Fruit fly (Drosophila melanogaster): Measurements from ENCODE around the gene CG17129.
A peak's percentile ranks its signal among the peaks of the same experiment; 100 is the strongest.

Gene CG17129

dm6 chr3L:724518-725341, 44.6 kb upstream of the CG17129 start (continued):
- peak; percentile 69 for TF ChIP-seq Myb (GFP tag; optimal IDR thresholded peaks at IDR 0.05)
- peak; percentile 2 for TF ChIP-seq Fer2 (tag; optimal IDR thresholded peaks at IDR 0.05)
- TF ChIP-seq CG8089 (GFP tag; optimal IDR thresholded peaks at IDR 0.05) = peak; percentile 95
- TF ChIP-seq unc-4 (GFP tag; IDR thresholded peaks at IDR 0.05; ENCODE audit: partially characterized antibody) = no peak
- peak; percentile 99 for TF ChIP-seq zfh1 (GFP tag; IDR thresholded peaks at IDR 0.05)
- TF ChIP-seq chm (GFP tag; IDR thresholded peaks at IDR 0.05) = peak; percentile 95
- TF ChIP-seq hb (GFP tag; IDR thresholded peaks at IDR 0.05; ENCODE audit: partially characterized antibody) = no peak
- TF ChIP-seq D19A (tag; optimal IDR thresholded peaks at IDR 0.05) = peak; percentile 93
- TF ChIP-seq lmd (GFP tag; IDR thresholded peaks at IDR 0.05) = peak; percentile 87
- peak; percentile 84 to 94 for TF ChIP-seq Pdp1 (GFP tag; optimal IDR thresholded peaks at IDR 0.05)
- TF ChIP-seq CG7786 (GFP tag; optimal IDR thresholded peaks at IDR 0.05) = peak; percentile 84
- TF ChIP-seq pan (optimal IDR thresholded peaks at IDR 0.05) = no peak
- peak in 1 of 2 experiments; percentile 91 for TF ChIP-seq pan (GFP tag; optimal IDR thresholded peaks at IDR 0.05 in 1 of 2, IDR thresholded peaks at IDR 0.05 in 1 of 2)
- peak; percentile 71 for TF ChIP-seq E2f2 (GFP tag; IDR thresholded peaks at IDR 0.05)
- TF ChIP-seq Ets65A (GFP tag) = peak; percentile 97
- TF ChIP-seq Med (GFP tag) = peak; percentile 97
- no peak for TF ChIP-seq fru (optimal IDR thresholded peaks at IDR 0.05)
- peak; percentile 85 for TF ChIP-seq tap (tag; optimal IDR thresholded peaks at IDR 0.05)
- TF ChIP-seq Lim3 (GFP tag; IDR thresholded peaks at IDR 0.05) = peak; percentile 69; the same call in 1 of the 2 replicates
- no peak for TF ChIP-seq Hr39 (optimal IDR thresholded peaks at IDR 0.05)
- peak; percentile 98 for TF ChIP-seq CG31441 (GFP tag; IDR thresholded peaks at IDR 0.05)
- 0 out of 3 replicates have a peak, but pooled peaks have one; percentile 50 for TF ChIP-seq CG6791 (GFP tag; IDR thresholded peaks at IDR 0.05; ENCODE audit: partially characterized antibody)
- TF ChIP-seq CkIIα-i1 (GFP tag; IDR thresholded peaks at IDR 0.05) = peak; percentile 45; the same call in 1 of the 2 replicates
- peak; percentile 41 for TF ChIP-seq bigmax (GFP tag; optimal IDR thresholded peaks at IDR 0.05)
- TF ChIP-seq Jarid2 (GFP tag; optimal IDR thresholded peaks at IDR 0.05) = peak; percentile 76
- TF ChIP-seq esg (GFP tag; conservative IDR thresholded peaks at IDR 0.05) = peak; percentile 87
- peak; percentile 98 for TF ChIP-seq CG4707 (GFP tag; optimal IDR thresholded peaks at IDR 0.05)
- TF ChIP-seq Rfx (GFP tag; IDR thresholded peaks at IDR 0.05) = peak; percentile 82
- peak; percentile 10 to 26 for TF ChIP-seq insv (GFP tag; optimal IDR thresholded peaks at IDR 0.05)
- peak; percentile 79 for TF ChIP-seq vfl (GFP tag; optimal IDR thresholded peaks at IDR 0.05)
- TF ChIP-seq tll (GFP tag; optimal IDR thresholded peaks at IDR 0.05) = peak in 1 of 2 experiments; percentile 59
- TF ChIP-seq CG10979 (tag; optimal IDR thresholded peaks at IDR 0.05) = peak; percentile 97
- peak; percentile 76 for TF ChIP-seq psq (GFP tag; optimal IDR thresholded peaks at IDR 0.05)
- peak; percentile 94 for TF ChIP-seq phol (tag; optimal IDR thresholded peaks at IDR 0.05)
- peak; percentile 79 for TF ChIP-seq Ets97D (GFP tag; optimal IDR thresholded peaks at IDR 0.05)
- TF ChIP-seq peb (GFP tag; IDR thresholded peaks at IDR 0.05) = peak; percentile 96
- TF ChIP-seq lola (GFP tag; optimal IDR thresholded peaks at IDR 0.05) = peak in 1 of 3 experiments; percentile 98
- peak; percentile 94 for TF ChIP-seq salm (tag; optimal IDR thresholded peaks at IDR 0.05)
- TF ChIP-seq dysf (GFP tag; IDR thresholded peaks at IDR 0.05) = peak; percentile 87
- peak; percentile 87 for TF ChIP-seq CG10654 (GFP tag; optimal IDR thresholded peaks at IDR 0.05)
- TF ChIP-seq CG4360 (GFP tag; IDR thresholded peaks at IDR 0.05) = peak; percentile 86
- peak; percentile 77 for TF ChIP-seq CG11085 (GFP tag; IDR thresholded peaks at IDR 0.05)
- TF ChIP-seq row (GFP tag; IDR thresholded peaks at IDR 0.05) = peak; percentile 90
- TF ChIP-seq CG2202 (tag; optimal IDR thresholded peaks at IDR 0.05) = peak; percentile 99
- TF ChIP-seq CG43689 (GFP tag; IDR thresholded peaks at IDR 0.05) = peak; percentile 73
- peak; percentile 99 for TF ChIP-seq Camta (GFP tag; optimal IDR thresholded peaks at IDR 0.05)
- peak; percentile 99 for TF ChIP-seq ara (GFP tag; IDR thresholded peaks at IDR 0.05)
- peak; percentile 65 for TF ChIP-seq CG6854 (GFP tag; optimal IDR thresholded peaks at IDR 0.05)
- no peak for TF ChIP-seq Trl (optimal IDR thresholded peaks at IDR 0.05)
- TF ChIP-seq Trl (GFP tag; optimal IDR thresholded peaks at IDR 0.05) = peak; percentile 97
